Fruit fly (Drosophila melanogaster) whole organism, pupa: Measurements from ENCODE around the gene Fer2LCH.

Source experiments
- CG13204 ChIP-seq: fragments of 200-800 bp; sonication (Bioruptor generic); optimal IDR thresholded peaks from 2 replicates; lab custom pipeline; 2018; ENCODE audit warnings: missing biosample characterization, mild to moderate bottlenecking, missing genetic modification characterization, moderate library complexity
- CG17806 ChIP-seq: fragments of 200-800 bp; sonication (Bioruptor generic); optimal IDR thresholded peaks from 2 replicates; lab custom pipeline; 2018; ENCODE audit warnings: missing biosample characterization, mild to moderate bottlenecking, missing genetic modification characterization, moderate library complexity
- CG32121 ChIP-seq: fragments of 200-800 bp; sonication (Bioruptor generic); IDR thresholded peaks from 2 replicates; pipeline ENCODE4 v1.3.6; 2022; ENCODE audit warnings: missing biosample characterization, missing genetic modification characterization
- CG4496 ChIP-seq: fragments of 200-800 bp; sonication (Bioruptor generic); IDR thresholded peaks from 3 replicates; pipeline ENCODE4 v1.3.6; 2022; ENCODE audit warnings: missing biosample characterization, missing genetic modification characterization
- CG9948 ChIP-seq: fragments of 200-800 bp; sonication (Bioruptor generic); optimal IDR thresholded peaks from 2 replicates; lab custom pipeline; 2018; ENCODE audit warnings: missing biosample characterization, mild to moderate bottlenecking, missing genetic modification characterization, moderate library complexity
- EcR ChIP-seq: fragments of 200-800 bp; sonication (Bioruptor generic); optimal IDR thresholded peaks from 3 replicates; lab custom pipeline; 2019; ENCODE audit warnings: missing biosample characterization, missing genetic modification characterization, mild to moderate bottlenecking, moderate library complexity, missing genetic modification reagents
- Pif1A ChIP-seq: fragments of 200-800 bp; sonication (Bioruptor generic); optimal IDR thresholded peaks from 3 replicates; lab custom pipeline; 2016; ENCODE audit warnings: missing biosample characterization, missing genetic modification characterization
- fd96Ca ChIP-seq: fragments of 200-800 bp; sonication (Bioruptor generic); IDR thresholded peaks from 3 replicates; pipeline ENCODE4 v1.3.6; 2022; ENCODE audit warnings: missing biosample characterization, missing genetic modification characterization

- TF ChIP-seq CG32121 (GFP tag; lab: Robert Waterston, UW) (no peak), Pif1A (GFP tag; lab: Kevin White, UChicago) (no peak), CG9948 (tag; lab: Kevin White, UChicago) (no peak), CG17806 (tag; lab: Kevin White, UChicago) (no peak), CG13204 (GFP tag; lab: Kevin White, UChicago) (no peak), fd96Ca (GFP tag; lab: Robert Waterston, UW) (no peak), EcR (GFP tag; lab: Kevin White, UChicago) (no peak), CG4496 (GFP tag; lab: Robert Waterston, UW) (no peak)
These were observed 27.0 kb upstream of the Fer2LCH start for dm6 chr3R:30360653-30361052.
